Worm (Caenorhabditis elegans) whole organism, mixed stage, embryonic: ENCODE measurements around the gene F53F4.16.

Experiments used
- blmp-1 ChIP-seq: fragments of 150-350 bp; optimal IDR thresholded peaks from 2 replicates; lab custom pipeline; 2014; ENCODE audit warnings: missing biosample characterization, missing genetic modification characterization
- ceh-43 ChIP-seq: fragments of 200-800 bp; sonication (Bioruptor generic); optimal IDR thresholded peaks from 2 replicates; lab custom pipeline; 2018; ENCODE audit warnings: mild to moderate bottlenecking, missing genetic modification characterization, moderate library complexity, missing compliant biosample characterization
- ces-1 ChIP-seq: fragments of 150-350 bp; optimal IDR thresholded peaks from 2 replicates; lab custom pipeline; 2014; ENCODE audit warnings: missing biosample characterization, missing genetic modification reagents, missing genetic modification characterization
- cnd-1 ChIP-seq: fragments of 200-800 bp; sonication (Bioruptor generic); optimal IDR thresholded peaks from 2 replicates; lab custom pipeline; 2018; ENCODE audit warnings: mild to moderate bottlenecking, missing genetic modification characterization, missing compliant biosample characterization
- elt-3 ChIP-seq: fragments of 150-350 bp; optimal IDR thresholded peaks from 2 replicates; lab custom pipeline; 2014; ENCODE audit warnings: missing biosample characterization, missing genetic modification characterization
- lin-32 ChIP-seq: fragments of 200-800 bp; sonication (Bioruptor generic); optimal IDR thresholded peaks from 2 replicates; lab custom pipeline; 2018; ENCODE audit warnings: mild to moderate bottlenecking, missing genetic modification characterization, missing compliant biosample characterization
- lsy-2 ChIP-seq: fragments of 150-350 bp; optimal IDR thresholded peaks from 2 replicates; lab custom pipeline; 2014; ENCODE audit warnings: missing biosample characterization, missing genetic modification characterization
- pha-4 ChIP-seq: fragments of 150-350 bp; optimal IDR thresholded peaks from 2 replicates; lab custom pipeline; 2018; ENCODE audit warnings: missing biosample characterization, missing genetic modification reagents, missing genetic modification characterization
- sem-2 ChIP-seq: fragments of 200-800 bp; sonication (Bioruptor generic); optimal IDR thresholded peaks from 2 replicates; lab custom pipeline; 2018; ENCODE audit warnings: mild to moderate bottlenecking, missing genetic modification characterization, missing compliant biosample characterization
- snpc-4 ChIP-seq: fragments of 150-350 bp; optimal IDR thresholded peaks from 2 replicates; lab custom pipeline; 2014; ENCODE audit warnings: missing biosample characterization, missing genetic modification characterization
- unc-39 ChIP-seq: fragments of 150-350 bp; optimal IDR thresholded peaks from 2 replicates; lab custom pipeline; 2014; ENCODE audit warnings: missing biosample characterization, missing genetic modification characterization
- unc-62 ChIP-seq: fragments of 150-350 bp; optimal IDR thresholded peaks from 2 replicates; lab custom pipeline; 2014; ENCODE audit warnings: missing biosample characterization, missing genetic modification reagents, missing genetic modification characterization
- ztf-11 ChIP-seq: fragments of 150-350 bp; optimal IDR thresholded peaks from 2 replicates; lab custom pipeline; 2014; ENCODE audit warnings: missing biosample characterization, missing genetic modification characterization

ce11 chrV:13638040-13638439, 16.4 kb upstream of the F53F4.16 start:
- TF ChIP-seq elt-3 (tag; lab: Kevin White, UChicago) (no peak), ces-1 (GFP tag; lab: Kevin White, UChicago) (no peak), sem-2 (no peak), ztf-11 (tag; lab: Kevin White, UChicago) (no peak), unc-39 (tag; lab: Kevin White, UChicago) (no peak), blmp-1 (tag; lab: Kevin White, UChicago) (no peak), pha-4 (tag; lab: Kevin White, UChicago) (no peak), lin-32 (no peak), cnd-1 (no peak), unc-62 (GFP tag; lab: Kevin White, UChicago) (no peak), ceh-43 (GFP tag; lab: Kevin White, UChicago) (no peak), snpc-4 (tag; lab: Kevin White, UChicago) (no peak), lsy-2 (no peak)
